Worm (Caenorhabditis elegans): ENCODE results near the gene F09E5.12.

F09E5.12 gene

ce11 chrII:5320205-5320951 lies 50.2 kb downstream of the F09E5.12 start:
- TF ChIP-seq unc-62 (GFP tag; optimal IDR thresholded peaks at IDR 0.05): no peak
- TF ChIP-seq pha-4 (tag; optimal IDR thresholded peaks at IDR 0.05): peak; percentile 6
